Worm (Caenorhabditis elegans) whole organism, L1 larva: ENCODE data around the gene flp-21.

Source experiments
- C04F5.9 ChIP-seq: sonication (generic microtip); optimal IDR thresholded peaks from 2 replicates; lab custom pipeline; 2016; ENCODE audit warnings: missing genetic modification characterization, missing compliant biosample characterization
- ama-1 ChIP-seq: fragments of 150-350 bp; optimal IDR thresholded peaks from 2 replicates; lab custom pipeline; 2014
- ceh-63 ChIP-seq: fragments of 200-800 bp; sonication (Bioruptor generic); optimal IDR thresholded peaks from 2 replicates; lab custom pipeline; 2018; ENCODE audit warnings: mild to moderate bottlenecking, missing genetic modification characterization, missing compliant biosample characterization
- ceh-8 ChIP-seq: fragments of 200-800 bp; sonication (Bioruptor generic); optimal IDR thresholded peaks from 2 replicates; lab custom pipeline; 2018; ENCODE audit warnings: mild to moderate bottlenecking, missing genetic modification characterization, moderate library complexity, missing compliant biosample characterization
- ceh-88 ChIP-seq: fragments of 200-800 bp; sonication (Bioruptor generic); IDR thresholded peaks from 2 replicates; pipeline ENCODE4 v1.3.6; 2022; ENCODE audit warnings: missing genetic modification characterization, missing compliant biosample characterization
- ceh-90 ChIP-seq: sonication (generic microtip); optimal IDR thresholded peaks from 2 replicates; lab custom pipeline; 2016; ENCODE audit warnings: missing genetic modification characterization, missing compliant biosample characterization
- ces-1 ChIP-seq: fragments of 150-350 bp; optimal IDR thresholded peaks from 2 replicates; lab custom pipeline; 2014; ENCODE audit warnings: missing biosample characterization, missing genetic modification reagents, missing genetic modification characterization
- dsc-1 ChIP-seq: sonication (generic microtip); optimal IDR thresholded peaks from 2 replicates; lab custom pipeline; 2016; ENCODE audit warnings: mild to moderate bottlenecking, missing genetic modification characterization, missing compliant biosample characterization
- efl-1 ChIP-seq, 4 experiments: fragments of 150-350 bp; optimal IDR thresholded peaks in 3 of 4; peaks in 1 of 4; 1 replicate in 1 of 4; 2 replicates in 3 of 4; lab custom pipeline; 2014; ENCODE audit warnings: missing biosample characterization in 2 of 4, missing genetic modification characterization in 2 of 4, missing genetic modification reagents in 2 of 4
- egl-27 ChIP-seq, 2 experiments: fragments of 150-350 bp in 1 of 2; sonication (generic microtip); optimal IDR thresholded peaks; 3 replicates each; lab custom pipeline; 2017 to 2018; ENCODE audit warnings: missing biosample characterization in 2 of 2, missing genetic modification characterization in 2 of 2, missing genetic modification reagents in 2 of 2
- elt-2 ChIP-seq: sonication (generic microtip); optimal IDR thresholded peaks from 2 replicates; lab custom pipeline; 2016; ENCODE audit warnings: missing genetic modification characterization, mild to moderate bottlenecking, inconsistent platforms, missing compliant biosample characterization, missing genetic modification reagents
- elt-3 ChIP-seq, 6 experiments: fragments of 150-350 bp in 1 of 6; sonication (generic microtip); optimal IDR thresholded peaks; 2 replicates each; lab custom pipeline; 2017 to 2018; ENCODE audit warnings: missing biosample characterization in 6 of 6, missing genetic modification characterization in 6 of 6, inconsistent platforms in 1 of 6
- fos-1 ChIP-seq: fragments of 150-350 bp; optimal IDR thresholded peaks from 2 replicates; lab custom pipeline; 2014; ENCODE audit warnings: missing biosample characterization, missing genetic modification characterization
- lin-13 ChIP-seq: fragments of 150-350 bp; optimal IDR thresholded peaks from 2 replicates; lab custom pipeline; 2014; ENCODE audit warnings: missing biosample characterization, missing genetic modification reagents, missing genetic modification characterization
- lin-15B ChIP-seq: fragments of 150-350 bp; sonication (generic microtip); optimal IDR thresholded peaks from 3 replicates; lab custom pipeline; 2014; ENCODE audit warnings: missing biosample characterization, missing genetic modification characterization
- lin-35 ChIP-seq, 2 experiments: fragments of 150-350 bp; optimal IDR thresholded peaks; 2 replicates each; lab custom pipeline; 2014; ENCODE audit warnings: missing biosample characterization in 2 of 2, missing genetic modification characterization in 2 of 2, missing genetic modification reagents in 2 of 2
- lin-39 ChIP-seq: fragments of 150-350 bp; optimal IDR thresholded peaks from 2 replicates; lab custom pipeline; 2014; ENCODE audit warnings: missing biosample characterization, missing genetic modification reagents, missing genetic modification characterization
- mab-9 ChIP-seq: fragments of 200-800 bp; sonication (Bioruptor generic); IDR thresholded peaks from 2 replicates; pipeline ENCODE4 v1.3.6; 2022; ENCODE audit warnings: missing genetic modification reagents, missing genetic modification characterization, missing compliant biosample characterization
- mef-2 ChIP-seq: fragments of 150-350 bp; optimal IDR thresholded peaks from 2 replicates; lab custom pipeline; 2014; ENCODE audit warnings: missing biosample characterization, missing genetic modification characterization
- nhr-11 ChIP-seq: fragments of 150-350 bp; optimal IDR thresholded peaks from 2 replicates; lab custom pipeline; 2014; ENCODE audit warnings: missing biosample characterization, missing genetic modification characterization
- nhr-19 ChIP-seq: fragments of 200-800 bp; sonication (Bioruptor generic); conservative IDR thresholded peaks from 2 replicates; pipeline ENCODE4 v1.3.6; 2022; ENCODE audit warnings: missing genetic modification characterization, missing compliant biosample characterization
- nhr-20 ChIP-seq: sonication (generic microtip); optimal IDR thresholded peaks from 2 replicates; lab custom pipeline; 2016; ENCODE audit warnings: mild to moderate bottlenecking, missing genetic modification characterization, missing compliant biosample characterization
- nhr-237 ChIP-seq: fragments of 150-350 bp; optimal IDR thresholded peaks from 2 replicates; lab custom pipeline; 2014; ENCODE audit warnings: missing biosample characterization, missing genetic modification characterization
- nhr-28 ChIP-seq: fragments of 150-350 bp; optimal IDR thresholded peaks from 2 replicates; lab custom pipeline; 2014; ENCODE audit warnings: missing biosample characterization, missing genetic modification characterization
- nhr-47 ChIP-seq: sonication (generic microtip); optimal IDR thresholded peaks from 2 replicates; lab custom pipeline; 2016; ENCODE audit warnings: mild to moderate bottlenecking, missing genetic modification characterization, moderate library complexity, missing compliant biosample characterization
- nhr-71 ChIP-seq: sonication (generic microtip); optimal IDR thresholded peaks from 2 replicates; lab custom pipeline; 2016; ENCODE audit warnings: mild to moderate bottlenecking, missing genetic modification characterization, moderate library complexity, missing compliant biosample characterization
- nhr-77 ChIP-seq: fragments of 150-350 bp; optimal IDR thresholded peaks from 2 replicates; lab custom pipeline; 2014; ENCODE audit warnings: missing biosample characterization, missing genetic modification characterization
- nhr-84 ChIP-seq: sonication (generic microtip); optimal IDR thresholded peaks from 2 replicates; lab custom pipeline; 2017; ENCODE audit warnings: missing biosample characterization, missing genetic modification characterization
- nhr-85 ChIP-seq: sonication (generic microtip); peaks from one replicate; lab custom pipeline; 2016; ENCODE audit warnings: missing genetic modification characterization, inconsistent platforms, missing compliant biosample characterization
- pax-3 ChIP-seq: fragments of 200-800 bp; sonication (Bioruptor generic); optimal IDR thresholded peaks from 2 replicates; lab custom pipeline; 2018; ENCODE audit warnings: mild to moderate bottlenecking, missing genetic modification characterization, moderate library complexity, missing compliant biosample characterization
- skn-1 ChIP-seq: fragments of 150-350 bp; optimal IDR thresholded peaks from 2 replicates; lab custom pipeline; 2014; ENCODE audit warnings: missing biosample characterization, missing genetic modification characterization
- swsn-7 ChIP-seq: sonication (generic microtip); optimal IDR thresholded peaks from 2 replicates; lab custom pipeline; 2016; ENCODE audit warnings: missing genetic modification characterization, missing compliant biosample characterization
- unc-62 ChIP-seq: fragments of 150-350 bp; optimal IDR thresholded peaks from 2 replicates; lab custom pipeline; 2014; ENCODE audit warnings: missing biosample characterization, missing genetic modification reagents, missing genetic modification characterization
- unc-98 ChIP-seq: fragments of 200-800 bp; sonication (Bioruptor generic); IDR thresholded peaks from 2 replicates; pipeline ENCODE4 v1.3.6; 2022; ENCODE audit warnings: missing genetic modification characterization, missing compliant biosample characterization
- vab-15 ChIP-seq: sonication (generic microtip); optimal IDR thresholded peaks from 2 replicates; lab custom pipeline; 2017; ENCODE audit warnings: missing genotype, mild to moderate bottlenecking, missing genetic modification characterization, missing compliant biosample characterization
- xbp-1 ChIP-seq: sonication (generic microtip); optimal IDR thresholded peaks from 2 replicates; lab custom pipeline; 2016; ENCODE audit warnings: missing genetic modification characterization, missing compliant biosample characterization
- zip-4 ChIP-seq: fragments of 200-800 bp; sonication (Bioruptor generic); optimal IDR thresholded peaks from 2 replicates; lab custom pipeline; 2018; ENCODE audit warnings: mild to moderate bottlenecking, missing genetic modification characterization, moderate library complexity, missing compliant biosample characterization
- ztf-4 ChIP-seq: fragments of 150-350 bp; optimal IDR thresholded peaks from 2 replicates; lab custom pipeline; 2014; ENCODE audit warnings: missing biosample characterization, missing genetic modification characterization

The flp-21 gene

DNA sequence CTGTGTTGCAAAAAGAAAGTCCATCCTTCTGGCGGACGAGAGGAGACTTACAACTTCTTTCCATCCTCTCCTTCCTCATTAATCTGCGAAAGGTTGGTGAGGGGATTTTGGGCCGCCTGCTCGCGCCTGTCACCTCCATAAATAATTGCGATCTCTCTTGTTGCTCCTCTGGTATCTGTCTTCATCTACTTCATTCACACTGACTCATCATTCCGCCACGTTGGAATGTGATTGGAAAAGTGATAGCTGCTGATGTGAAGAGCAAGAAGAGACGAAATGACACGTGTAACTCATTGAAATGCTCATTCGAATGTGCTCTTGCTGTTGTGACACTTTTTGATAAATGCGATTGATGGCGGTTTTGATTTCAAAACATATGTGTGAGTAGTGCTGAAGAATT, 29.5 kb downstream of the flp-21 start (continued):
- TF ChIP-seq swsn-7 (peak; percentile 37), nhr-77 (tag; lab: Kevin White, UChicago) (no peak), lin-15B (tag; lab: Kevin White, UChicago) (no peak), C04F5.9 (tag; lab: Kevin White, UChicago) (no peak), fos-1 (tag; lab: Kevin White, UChicago) (peak; percentile 39), unc-98 (GFP tag; lab: Robert Waterston, UW) (0 out of 2 replicates have a peak, but pooled peaks have one; percentile 27), nhr-84 (tag; lab: Kevin White, UChicago) (no peak), unc-62 (GFP tag; lab: Kevin White, UChicago) (no peak), ztf-4 (tag; lab: Kevin White, UChicago) (peak; percentile 56), elt-2 (tag; lab: Kevin White, UChicago) (no peak), lin-35 (GFP tag; optimal IDR thresholded peaks at IDR 0.05; lab: Kevin White, UChicago) (no peak), egl-27 (tag; optimal IDR thresholded peaks at IDR 0.05; lab: Kevin White, UChicago) (no peak), ceh-63 (GFP tag; lab: Kevin White, UChicago) (no peak), ama-1 (no peak), pax-3 (tag; lab: Kevin White, UChicago) (no peak), ceh-88 (GFP tag; lab: Robert Waterston, UW) (no peak), mef-2 (tag; lab: Kevin White, UChicago) (peak; percentile 33), nhr-28 (no peak), vab-15 (tag; lab: Kevin White, UChicago) (no peak), nhr-20 (peak; percentile 44), skn-1 (tag; lab: Kevin White, UChicago) (no peak), lin-13 (GFP tag; lab: Kevin White, UChicago) (no peak), xbp-1 (tag; lab: Kevin White, UChicago) (peak; percentile 29), elt-3 (tag; optimal IDR thresholded peaks at IDR 0.05; lab: Kevin White, UChicago) (no peak), mab-9 (no peak), zip-4 (GFP tag; lab: Kevin White, UChicago) (no peak), nhr-19 (GFP tag; lab: Robert Waterston, UW) (peak; percentile 47), nhr-71 (tag; lab: Kevin White, UChicago) (peak; percentile 86)

ce11 chrV:7824138-7824537, 31.0 kb downstream of the flp-21 start:
- TF ChIP-seq nhr-237 (tag; lab: Kevin White, UChicago) = no peak
- TF ChIP-seq dsc-1 (tag; lab: Kevin White, UChicago) = peak; percentile 70
- no peak for TF ChIP-seq ceh-90 (tag; lab: Kevin White, UChicago)
- no peak for TF ChIP-seq efl-1 (optimal IDR thresholded peaks at IDR 0.05; lab: Kevin White, UChicago)
- TF ChIP-seq efl-1 (GFP tag; optimal IDR thresholded peaks at IDR 0.05 in 1 of 2; lab: Kevin White, UChicago) = peak in 1 of 2 experiments; percentile 72
- TF ChIP-seq, all 84 proteins: peak for 2

ce11 chrV:7825836-7826235, 32.7 kb downstream of the flp-21 start:
- TF ChIP-seq nhr-11 (tag; lab: Kevin White, UChicago) (no peak), ces-1 (GFP tag; lab: Kevin White, UChicago) (no peak), lin-39 (tag; lab: Kevin White, UChicago) (no peak), dsc-1 (tag; lab: Kevin White, UChicago) (no peak), nhr-84 (tag; lab: Kevin White, UChicago) (no peak), nhr-47 (tag; lab: Kevin White, UChicago) (no peak), ceh-8 (GFP tag; lab: Kevin White, UChicago) (no peak), nhr-85 (no peak), elt-2 (tag; lab: Kevin White, UChicago) (no peak)
